Worm (Caenorhabditis elegans): Measurements from ENCODE around the gene K11G12.6.

K11G12.6 gene

DNA sequence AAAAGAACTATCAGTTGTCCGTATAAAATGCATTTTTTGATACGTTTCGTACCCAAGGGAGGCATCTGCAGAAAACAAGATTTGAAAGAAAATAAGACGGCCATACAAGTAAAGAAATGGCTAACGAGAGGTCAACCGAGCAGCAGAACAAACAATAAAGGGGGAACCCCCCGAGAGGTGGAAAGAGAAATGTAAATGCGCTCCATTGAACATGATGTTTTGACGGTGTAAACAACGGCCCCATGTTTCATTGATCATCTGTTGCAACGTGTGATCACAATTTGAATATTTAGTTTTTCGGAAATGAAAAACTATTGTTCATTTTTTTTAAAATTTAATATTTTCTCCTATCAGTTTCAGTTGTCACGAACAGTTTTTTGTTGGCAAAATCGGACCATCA, at the start of gene K11G12.6:
K11G12.6 (minus strand) TSS at position 65 of the 400 bp plus-strand sequence.
- TF ChIP-seq egl-5 (tag; optimal IDR thresholded peaks at IDR 0.05): peak; percentile 40
- TF ChIP-seq nfya-1 (tag; optimal IDR thresholded peaks at IDR 0.05; ENCODE audit: insufficient read depth): peak; percentile 46
- no peak for TF ChIP-seq unc-62 (GFP tag; optimal IDR thresholded peaks at IDR 0.05)
- TF ChIP-seq ztf-11 (tag; optimal IDR thresholded peaks at IDR 0.05): no peak
- no peak for TF ChIP-seq ztf-4 (tag; optimal IDR thresholded peaks at IDR 0.05)
- TF ChIP-seq lsy-12 (tag; optimal IDR thresholded peaks at IDR 0.05): no peak
- TF ChIP-seq nhr-77 (tag; optimal IDR thresholded peaks at IDR 0.05): no peak
- TF ChIP-seq lin-39 (tag; optimal IDR thresholded peaks at IDR 0.05): peak; percentile 16
- no peak for TF ChIP-seq nhr-237 (tag; optimal IDR thresholded peaks at IDR 0.05)
- TF ChIP-seq ceh-82 (tag; optimal IDR thresholded peaks at IDR 0.05): no peak
- no peak for TF ChIP-seq nhr-28 (tag; optimal IDR thresholded peaks at IDR 0.05)
- no peak for TF ChIP-seq nhr-25 (tag; optimal IDR thresholded peaks at IDR 0.05)
- peak; percentile 92 for TF ChIP-seq pha-4 (tag; optimal IDR thresholded peaks at IDR 0.05)
- no peak for TF ChIP-seq nhr-23 (tag; optimal IDR thresholded peaks at IDR 0.05)
- TF ChIP-seq mdl-1 (tag; optimal IDR thresholded peaks at IDR 0.05): peak; percentile 28
- no peak for TF ChIP-seq nhr-67 (tag; optimal IDR thresholded peaks at IDR 0.05)
- TF ChIP-seq jun-1 (tag; optimal IDR thresholded peaks at IDR 0.05): peak; percentile 15
- peak; percentile 49 for TF ChIP-seq snpc-4 (tag; optimal IDR thresholded peaks at IDR 0.05)
- TF ChIP-seq hmg-11 (tag; optimal IDR thresholded peaks at IDR 0.05): peak; percentile 13
- no peak for TF ChIP-seq elt-2 (tag; optimal IDR thresholded peaks at IDR 0.05)

ce11 chrX:6778014-6778413, 48.6 kb upstream of the K11G12.6 start, which contains the start of gene irk-1:
Gene irk-1, minus strand, starts transcription at chrX:6778114.
- TF ChIP-seq ceh-28 (tag; optimal IDR thresholded peaks at IDR 0.05) (no peak), lsy-12 (tag; optimal IDR thresholded peaks at IDR 0.05) (no peak), elt-1 (tag; optimal IDR thresholded peaks at IDR 0.05) (no peak), nhr-43 (tag; optimal IDR thresholded peaks at IDR 0.05; ENCODE audit: poor library complexity, severe bottlenecking) (no peak), ceh-16 (tag; optimal IDR thresholded peaks at IDR 0.05) (no peak), ceh-9 (tag; optimal IDR thresholded peaks at IDR 0.05) (no peak), ztf-4 (tag; optimal IDR thresholded peaks at IDR 0.05) (no peak), ztf-11 (tag; optimal IDR thresholded peaks at IDR 0.05) (no peak), nfya-1 (tag; optimal IDR thresholded peaks at IDR 0.05; ENCODE audit: insufficient read depth) (no peak), nhr-25 (tag; optimal IDR thresholded peaks at IDR 0.05) (no peak), unc-62 (GFP tag; optimal IDR thresholded peaks at IDR 0.05) (no peak), snpc-4 (tag; optimal IDR thresholded peaks at IDR 0.05) (no peak), eor-1 (tag; optimal IDR thresholded peaks at IDR 0.05) (no peak)

ce11 chrX:6761688-6762185, 32.3 kb upstream of the K11G12.6 start, which contains the start of gene abts-4:
Gene abts-4, minus strand, starts transcription at chrX:6761738.
- TF ChIP-seq skn-1 (tag; optimal IDR thresholded peaks at IDR 0.05) (no peak), nhr-12 (tag; optimal IDR thresholded peaks at IDR 0.05) (no peak), nhr-76 (tag; optimal IDR thresholded peaks at IDR 0.05) (no peak), fkh-10 (GFP tag; optimal IDR thresholded peaks at IDR 0.05) (no peak), egl-5 (tag; optimal IDR thresholded peaks at IDR 0.05) (no peak), hmg-11 (tag; optimal IDR thresholded peaks at IDR 0.05) (no peak), ZK546.5 (tag; optimal IDR thresholded peaks at IDR 0.05) (no peak), lin-39 (tag; optimal IDR thresholded peaks at IDR 0.05) (no peak), lsy-12 (tag; optimal IDR thresholded peaks at IDR 0.05) (no peak), R02D3.7 (tag; optimal IDR thresholded peaks at IDR 0.05) (no peak), jun-1 (tag; optimal IDR thresholded peaks at IDR 0.05) (no peak), pqm-1 (tag; optimal IDR thresholded peaks at IDR 0.05) (peak; percentile 16), nhr-23 (tag; optimal IDR thresholded peaks at IDR 0.05) (no peak), nhr-237 (tag; optimal IDR thresholded peaks at IDR 0.05) (no peak), eor-1 (tag; optimal IDR thresholded peaks at IDR 0.05) (no peak), nhr-28 (tag; optimal IDR thresholded peaks at IDR 0.05) (no peak), ztf-4 (tag; optimal IDR thresholded peaks at IDR 0.05) (no peak), unc-39 (tag; optimal IDR thresholded peaks at IDR 0.05) (no peak), ama-1 (optimal IDR thresholded peaks at IDR 0.05) (no peak), egl-27 (tag; optimal IDR thresholded peaks at IDR 0.05) (no peak), elt-2 (tag; optimal IDR thresholded peaks at IDR 0.05) (peak; percentile 72), nfya-1 (tag; optimal IDR thresholded peaks at IDR 0.05; ENCODE audit: insufficient read depth) (no peak), nhr-25 (tag; optimal IDR thresholded peaks at IDR 0.05) (no peak), aly-2 (tag; optimal IDR thresholded peaks at IDR 0.05) (no peak), nhr-43 (tag; optimal IDR thresholded peaks at IDR 0.05; ENCODE audit: poor library complexity, severe bottlenecking) (no peak), pha-4 (tag; optimal IDR thresholded peaks at IDR 0.05) (peak; percentile 35)
